Fruit fly (Drosophila melanogaster) whole organism, embryonic: ENCODE results near the gene Cp16.

Experiments used
- Antp ChIP-seq: fragments of 200-800 bp; sonication (Bioruptor generic); optimal IDR thresholded peaks from 3 replicates; lab custom pipeline; 2016; ENCODE audit warnings: missing biosample characterization, missing genetic modification characterization
- CG10565 ChIP-seq: fragments of 200-800 bp; sonication (Bioruptor generic); optimal IDR thresholded peaks from 3 replicates; lab custom pipeline; 2016; ENCODE audit warnings: missing biosample characterization, mild to moderate bottlenecking, missing genetic modification characterization
- CG11085 ChIP-seq: fragments of 200-800 bp; sonication (Bioruptor generic); IDR thresholded peaks from 2 replicates; pipeline ENCODE4 v1.3.6; 2022; ENCODE audit warnings: missing biosample characterization, missing genetic modification characterization
- CG12071 ChIP-seq: fragments of 200-800 bp; sonication (Bioruptor generic); optimal IDR thresholded peaks from 3 replicates; lab custom pipeline; 2018; ENCODE audit warnings: missing biosample characterization, mild to moderate bottlenecking, missing genetic modification characterization
- CG12104 ChIP-seq: fragments of 200-800 bp; sonication (Bioruptor generic); optimal IDR thresholded peaks from 3 replicates; lab custom pipeline; 2016; ENCODE audit warnings: missing biosample characterization, missing genetic modification characterization
- CG13624 ChIP-seq: fragments of 200-800 bp; sonication (Bioruptor generic); optimal IDR thresholded peaks from 2 replicates; lab custom pipeline; 2016; ENCODE audit warnings: missing biosample characterization, missing genetic modification characterization
- CG13775 ChIP-seq: fragments of 200-800 bp; sonication (Bioruptor generic); optimal IDR thresholded peaks from 3 replicates; lab custom pipeline; 2017; ENCODE audit warnings: missing biosample characterization, mild to moderate bottlenecking, missing genetic modification characterization
- CG14965 ChIP-seq: fragments of 200-800 bp; sonication (Bioruptor generic); optimal IDR thresholded peaks from 2 replicates; lab custom pipeline; 2016; ENCODE audit warnings: missing biosample characterization, missing genetic modification characterization, borderline replicate concordance
- CG15011 ChIP-seq: fragments of 200-800 bp; sonication (Bioruptor generic); optimal IDR thresholded peaks from 3 replicates; lab custom pipeline; 2018; ENCODE audit warnings: missing biosample characterization, mild to moderate bottlenecking, missing genetic modification characterization
- CG15514 ChIP-seq: fragments of 200-800 bp; sonication (Bioruptor generic); optimal IDR thresholded peaks from 3 replicates; lab custom pipeline; 2017; ENCODE audit warnings: missing biosample characterization, missing genetic modification characterization, mild to moderate bottlenecking, moderate library complexity, missing genetic modification reagents
- CG15696 ChIP-seq: fragments of 200-800 bp; sonication (Bioruptor generic); optimal IDR thresholded peaks from 2 replicates; lab custom pipeline; 2019; ENCODE audit warnings: missing biosample characterization, mild to moderate bottlenecking, missing genetic modification characterization, moderate library complexity
- CG31365 ChIP-seq: fragments of 200-800 bp; sonication (Bioruptor generic); optimal IDR thresholded peaks from 2 replicates; lab custom pipeline; 2018; ENCODE audit warnings: missing biosample characterization, mild to moderate bottlenecking, missing genetic modification characterization
- CG31441 ChIP-seq: fragments of 200-800 bp; sonication (Bioruptor generic); IDR thresholded peaks from 2 replicates; pipeline ENCODE4 v1.3.6; 2022; ENCODE audit warnings: missing biosample characterization, missing genetic modification characterization
- CG34224 ChIP-seq: fragments of 200-800 bp; sonication (Bioruptor generic); IDR thresholded peaks from 3 replicates; pipeline ENCODE4 v1.3.6; 2022; ENCODE audit warnings: missing biosample characterization, missing genetic modification characterization; ENCODE audit not compliant: partially characterized antibody
- CG3726 ChIP-seq: fragments of 200-800 bp; sonication (Bioruptor generic); IDR thresholded peaks from 3 replicates; pipeline ENCODE4, ENCODE4 v1.3.6; 2022; ENCODE audit warnings: missing biosample characterization, missing genetic modification characterization
- CG4404 ChIP-seq: fragments of 200-800 bp; sonication (Bioruptor generic); IDR thresholded peaks from 2 replicates; pipeline ENCODE4 v1.3.6; 2022; ENCODE audit warnings: missing biosample characterization, missing genetic modification characterization
- CG4617 ChIP-seq: fragments of 200-800 bp; sonication (Bioruptor generic); optimal IDR thresholded peaks from 3 replicates; lab custom pipeline; 2016; ENCODE audit warnings: missing biosample characterization, missing genetic modification characterization, borderline replicate concordance
- CG6765 ChIP-seq: fragments of 200-800 bp; sonication (Bioruptor generic); optimal IDR thresholded peaks from 3 replicates; lab custom pipeline; 2017; ENCODE audit warnings: missing biosample characterization, mild to moderate bottlenecking, missing genetic modification characterization
- CG6813 ChIP-seq: fragments of 200-800 bp; sonication (Bioruptor generic); optimal IDR thresholded peaks from 2 replicates; lab custom pipeline; 2017; ENCODE audit warnings: missing biosample characterization, missing genetic modification characterization, mild to moderate bottlenecking, moderate library complexity, missing genetic modification reagents
- CG7963 ChIP-seq: fragments of 200-800 bp; sonication (Bioruptor generic); IDR thresholded peaks from 3 replicates; pipeline ENCODE4 v1.3.6; 2022; ENCODE audit warnings: missing biosample characterization, missing genetic modification characterization; ENCODE audit not compliant: partially characterized antibody
- Dip3 ChIP-seq: fragments of 200-800 bp; sonication (Bioruptor generic); optimal IDR thresholded peaks from 3 replicates; lab custom pipeline; 2016; ENCODE audit warnings: missing biosample characterization, missing genetic modification characterization
- Drgx ChIP-seq: fragments of 200-800 bp; sonication (Bioruptor generic); IDR thresholded peaks from 2 replicates; pipeline ENCODE4 v1.3.6; 2022; ENCODE audit warnings: missing biosample characterization, missing genetic modification characterization
- Ets65A ChIP-seq: fragments of 200-800 bp; sonication (Bioruptor generic); peaks from one replicate; lab custom pipeline; 2016; ENCODE audit warnings: missing biosample characterization, missing genetic modification characterization
- Lpt ChIP-seq: fragments of >200 bp; optimal IDR thresholded peaks from 2 replicates; lab custom pipeline; 2018; ENCODE audit warnings: missing biosample characterization, missing genetic modification characterization
- MESR4 ChIP-seq: fragments of 200-800 bp; sonication (Bioruptor generic); optimal IDR thresholded peaks from 2 replicates; lab custom pipeline; 2018; ENCODE audit warnings: missing biosample characterization, mild to moderate bottlenecking, missing genetic modification characterization, moderate library complexity
- Mes4 ChIP-seq: fragments of 200-800 bp; sonication (Bioruptor generic); optimal IDR thresholded peaks from 2 replicates; lab custom pipeline; 2016; ENCODE audit warnings: missing biosample characterization, missing genetic modification characterization
- NC2α ChIP-seq: fragments of 200-800 bp; sonication (Bioruptor generic); optimal IDR thresholded peaks from 2 replicates; lab custom pipeline; 2016; ENCODE audit warnings: missing biosample characterization, missing genetic modification characterization
- Neu2 ChIP-seq: fragments of 200-800 bp; sonication (Bioruptor generic); optimal IDR thresholded peaks from 3 replicates; lab custom pipeline; 2016; ENCODE audit warnings: missing biosample characterization, missing genetic modification characterization, borderline replicate concordance
- Nf-YA ChIP-seq: fragments of 200-800 bp; sonication (Bioruptor generic); IDR thresholded peaks from 2 replicates; pipeline ENCODE4 v1.3.6; 2022; ENCODE audit warnings: missing biosample characterization, missing genetic modification characterization
- Nf-YB ChIP-seq: fragments of 200-800 bp; sonication (Bioruptor generic); optimal IDR thresholded peaks from 3 replicates; lab custom pipeline; 2019; ENCODE audit warnings: missing biosample characterization, mild to moderate bottlenecking, missing genetic modification characterization, moderate library complexity
- Optix ChIP-seq: fragments of 200-800 bp; sonication (Bioruptor generic); IDR thresholded peaks from 3 replicates; pipeline ENCODE4 v1.3.6; 2022; ENCODE audit warnings: missing biosample characterization, missing genetic modification characterization
- cg ChIP-seq: fragments of 200-800 bp; sonication (Bioruptor generic); optimal IDR thresholded peaks from 3 replicates; lab custom pipeline; 2019; ENCODE audit warnings: missing biosample characterization, mild to moderate bottlenecking, missing genetic modification characterization, moderate library complexity
- croc ChIP-seq: fragments of 200-800 bp; sonication (Bioruptor generic); conservative IDR thresholded peaks from 3 replicates; pipeline ENCODE4 v1.3.6; 2022; ENCODE audit warnings: missing biosample characterization, missing genetic modification characterization
- dati ChIP-seq: fragments of 200-800 bp; sonication (Bioruptor generic); IDR thresholded peaks from 2 replicates; pipeline ENCODE4 v1.3.6; 2022; ENCODE audit warnings: missing biosample characterization, missing genetic modification characterization
- dimm ChIP-seq: fragments of 200-800 bp; sonication (Bioruptor generic); IDR thresholded peaks from 2 replicates; pipeline ENCODE4 v1.3.6; 2022; ENCODE audit warnings: missing biosample characterization, missing genetic modification characterization
- exex ChIP-seq: fragments of 200-800 bp; sonication (Bioruptor generic); optimal IDR thresholded peaks from 4 replicates; lab custom pipeline; 2018; ENCODE audit warnings: missing biosample characterization, mild to moderate bottlenecking, missing genetic modification characterization, moderate library complexity
- fu2 ChIP-seq: fragments of 200-800 bp; sonication (Bioruptor generic); optimal IDR thresholded peaks from 2 replicates; lab custom pipeline; 2016; ENCODE audit warnings: missing biosample characterization, missing genetic modification characterization
- jing ChIP-seq: fragments of 200-800 bp; sonication (Bioruptor generic); optimal IDR thresholded peaks from 2 replicates; lab custom pipeline; 2018; ENCODE audit warnings: missing biosample characterization, mild to moderate bottlenecking, missing genetic modification characterization
- knrl ChIP-seq: fragments of 200-800 bp; sonication (Bioruptor generic); IDR thresholded peaks from 3 replicates; pipeline ENCODE4 v1.3.6; 2022; ENCODE audit warnings: missing biosample characterization, missing genetic modification characterization; ENCODE audit not compliant: partially characterized antibody
- onecut ChIP-seq: fragments of 200-800 bp; sonication (Bioruptor generic); IDR thresholded peaks from 2 replicates; pipeline ENCODE4 v1.3.6; 2022; ENCODE audit warnings: missing biosample characterization, missing genetic modification characterization
- pan ChIP-seq, 4 experiments: fragments of >200 bp in 3 of 4; fragments of 200-800 bp in 1 of 4; sonication (Bioruptor generic) in 1 of 4; optimal IDR thresholded peaks in 3 of 4; IDR thresholded peaks in 1 of 4; 2 replicates each; pipeline versions ENCODE4 v1.3.6 to Lab custom; 2017 to 2022; ENCODE audit warnings: missing biosample characterization in 2 of 4, missing genetic modification characterization in 2 of 4, mixed read lengths in 1 of 4
- pita ChIP-seq: fragments of 200-800 bp; sonication (Bioruptor generic); optimal IDR thresholded peaks from 2 replicates; lab custom pipeline; 2017; ENCODE audit warnings: missing biosample characterization, mild to moderate bottlenecking, missing genetic modification characterization
- ranshi ChIP-seq: fragments of 200-800 bp; sonication (Bioruptor generic); IDR thresholded peaks from 2 replicates; pipeline ENCODE4 v1.3.6; 2022; ENCODE audit warnings: missing biosample characterization, missing genetic modification characterization
- sens-2 ChIP-seq: fragments of 200-800 bp; sonication (Bioruptor generic); IDR thresholded peaks from 2 replicates; pipeline ENCODE4 v1.3.6; 2022; ENCODE audit warnings: missing biosample characterization, missing genetic modification characterization
- slbo ChIP-seq: fragments of 200-800 bp; sonication (Bioruptor generic); IDR thresholded peaks from 2 replicates; pipeline ENCODE4 v1.3.6; 2022; ENCODE audit warnings: missing biosample characterization, missing genetic modification characterization
- slp2 ChIP-seq: fragments of 200-800 bp; sonication (Bioruptor generic); optimal IDR thresholded peaks from 2 replicates; lab custom pipeline; 2016; ENCODE audit warnings: missing biosample characterization, missing genetic modification characterization
- sqz ChIP-seq: fragments of 200-800 bp; sonication (Bioruptor generic); optimal IDR thresholded peaks from 3 replicates; lab custom pipeline; 2018; ENCODE audit warnings: missing biosample characterization, mild to moderate bottlenecking, missing genetic modification characterization
- tio ChIP-seq: fragments of 200-800 bp; sonication (Bioruptor generic); optimal IDR thresholded peaks from 2 replicates; lab custom pipeline; 2017; ENCODE audit warnings: missing biosample characterization, missing genetic modification characterization, inconsistent platforms
- ttk ChIP-seq: fragments of 200-800 bp; sonication (Bioruptor generic); IDR thresholded peaks from 2 replicates; pipeline ENCODE4 v2.1.2; 2022; ENCODE audit warnings: missing biosample characterization, missing genetic modification characterization
- unc-4 ChIP-seq: fragments of 200-800 bp; sonication (Bioruptor generic); IDR thresholded peaks from 2 replicates; pipeline ENCODE4 v1.3.6; 2022; ENCODE audit warnings: missing biosample characterization, missing genetic modification characterization; ENCODE audit not compliant: partially characterized antibody

Cp16 gene

DNA sequence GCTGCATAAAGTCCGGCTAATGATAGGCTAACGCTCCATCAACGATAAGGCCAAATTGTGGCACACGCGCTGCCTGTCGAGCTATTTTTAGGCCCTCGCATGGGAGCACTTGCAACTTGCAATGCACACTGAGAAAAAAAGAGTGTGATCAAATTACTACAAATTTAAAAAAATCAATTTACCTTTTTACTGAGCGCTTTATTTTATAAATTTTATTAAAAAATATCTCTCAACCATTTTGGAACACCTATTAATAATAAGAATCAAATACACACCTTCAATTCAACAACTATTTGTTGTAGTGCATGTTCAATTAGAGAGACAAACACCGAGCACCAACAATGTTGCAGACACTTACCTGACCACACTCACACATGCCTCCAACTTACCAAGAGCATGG, 33.7 kb downstream of the Cp16 start (continued):
- TF ChIP-seq ttk (GFP tag; lab: Robert Waterston, UW) = peak; percentile 62
- no peak for TF ChIP-seq CG34224
- no peak for TF ChIP-seq pita (GFP tag; lab: Kevin White, UChicago)
- peak; percentile 64 for TF ChIP-seq sens-2 (GFP tag; lab: Robert Waterston, UW)
- TF ChIP-seq CG4617 (GFP tag; lab: Kevin White, UChicago) = no peak
- peak; percentile 11; the same call in 1 of the 2 replicates for TF ChIP-seq CG11085 (GFP tag; lab: Robert Waterston, UW)
- TF ChIP-seq CG3726 (GFP tag; lab: Robert Waterston, UW) = peak; percentile 7; the same call in 1 of the 3 replicates
- TF ChIP-seq slbo = no peak; the same call in 1 of the 2 replicates
- TF ChIP-seq CG4404 = no peak
- no peak for TF ChIP-seq pan (optimal IDR thresholded peaks at IDR 0.05; lab: Kevin White, UChicago)
- TF ChIP-seq pan (GFP tag; optimal IDR thresholded peaks at IDR 0.05 in 1 of 2, IDR thresholded peaks at IDR 0.05 in 1 of 2) = peak in 1 of 2 experiments; percentile 35
- TF ChIP-seq CG6765 (GFP tag; lab: Kevin White, UChicago) = no peak
- TF ChIP-seq CG6813 (GFP tag; lab: Kevin White, UChicago) = no peak
- TF ChIP-seq Mes4 (GFP tag; lab: Kevin White, UChicago) = no peak
- TF ChIP-seq jing (GFP tag; lab: Kevin White, UChicago) = no peak
- no peak for TF ChIP-seq Antp (GFP tag; lab: Kevin White, UChicago)
- no peak for TF ChIP-seq Lpt (GFP tag; lab: Kevin White, UChicago)
- TF ChIP-seq Optix (GFP tag; lab: Robert Waterston, UW) = peak; percentile 54; the same call in 1 of the 3 replicates
- TF ChIP-seq CG12104 (GFP tag; lab: Kevin White, UChicago) = no peak
- peak; percentile 47; the same call in 1 of the 2 replicates for TF ChIP-seq dati (GFP tag; lab: Robert Waterston, UW)
- TF ChIP-seq Nf-YA (GFP tag; lab: Robert Waterston, UW) = peak; percentile 19; the same call in 1 of the 2 replicates
- no peak for TF ChIP-seq CG7963 (GFP tag; lab: Robert Waterston, UW)
- TF ChIP-seq sqz (GFP tag; lab: Kevin White, UChicago) = no peak
- TF ChIP-seq Nf-YB = no peak
- TF ChIP-seq CG13624 (GFP tag; lab: Kevin White, UChicago) = no peak
- no peak for TF ChIP-seq CG14965 (GFP tag; lab: Kevin White, UChicago)
- no peak for TF ChIP-seq MESR4
- peak; percentile 82; the same call in 1 of the 2 replicates for TF ChIP-seq CG31441 (GFP tag; lab: Robert Waterston, UW)
- TF ChIP-seq Drgx (GFP tag; lab: Robert Waterston, UW) = peak; percentile 97
- TF ChIP-seq fu2 = no peak
- TF ChIP-seq dimm (GFP tag; lab: Robert Waterston, UW) = peak; percentile 7; the same call in 1 of the 2 replicates
- no peak for TF ChIP-seq CG12071 (GFP tag; lab: Kevin White, UChicago)
- no peak for TF ChIP-seq CG31365 (tag; lab: Kevin White, UChicago)
- TF ChIP-seq slp2 (GFP tag; lab: Kevin White, UChicago) = no peak
- TF ChIP-seq cg (GFP tag; lab: Kevin White, UChicago) = peak; percentile 10
- no peak for TF ChIP-seq Dip3
- peak; percentile 45 for TF ChIP-seq CG15696 (tag; lab: Kevin White, UChicago)
- no peak for TF ChIP-seq exex (tag; lab: Kevin White, UChicago)
- no peak for TF ChIP-seq knrl
- no peak for TF ChIP-seq tio (GFP tag; lab: Kevin White, UChicago)
- TF ChIP-seq CG13775 (GFP tag; lab: Kevin White, UChicago) = no peak
- no peak for TF ChIP-seq Neu2
- TF ChIP-seq CG10565 (GFP tag; lab: Kevin White, UChicago) = no peak
- TF ChIP-seq CG15011 (GFP tag; lab: Kevin White, UChicago) = no peak
- peak; percentile 42 for TF ChIP-seq ranshi (GFP tag; lab: Robert Waterston, UW)
- TF ChIP-seq onecut = no peak; the same call in 1 of the 2 replicates
- TF ChIP-seq NC2α (GFP tag; lab: Kevin White, UChicago) = no peak
- peak; percentile 12 for TF ChIP-seq croc
- no peak for TF ChIP-seq unc-4 (GFP tag; lab: Robert Waterston, UW)
- no peak for TF ChIP-seq CG15514 (GFP tag; lab: Kevin White, UChicago)
- TF ChIP-seq Ets65A (GFP tag; lab: Kevin White, UChicago) = peak; percentile 92
